Worm (Caenorhabditis elegans): Measurements from ENCODE around the gene K09E4.3.

ce11 chrII:14097518-14097917, 29.2 kb downstream of the K09E4.3 start, which contains the start of gene Y39G8C.2:
- no peak for TF ChIP-seq nhr-237 (tag; optimal IDR thresholded peaks at IDR 0.05)
- no peak for TF ChIP-seq ztf-11 (tag; optimal IDR thresholded peaks at IDR 0.05)
- TF ChIP-seq mdl-1 (tag; optimal IDR thresholded peaks at IDR 0.05) = no peak
- TF ChIP-seq ces-1 (GFP tag; optimal IDR thresholded peaks at IDR 0.05) = no peak
